Fruit fly (Drosophila melanogaster) whole organism, embryonic: ENCODE data around the gene CycC.

ENCODE experiments used
- Ada2b ChIP-seq: fragments of 200-800 bp; sonication (Bioruptor generic); IDR thresholded peaks from 2 replicates; pipeline ENCODE4 v1.3.6; 2022; ENCODE audit warnings: missing biosample characterization, missing genetic modification characterization
- BEAF-32 ChIP-seq: fragments of 200-800 bp; sonication (Bioruptor generic); optimal IDR thresholded peaks from 3 replicates; lab custom pipeline; 2017; ENCODE audit warnings: missing biosample characterization, missing genetic modification characterization, mild to moderate bottlenecking, moderate library complexity, missing genetic modification reagents
- Blimp-1 ChIP-seq: fragments of 200-800 bp; sonication (Bioruptor generic); optimal IDR thresholded peaks from 3 replicates; lab custom pipeline; 2018; ENCODE audit warnings: missing biosample characterization, missing genetic modification characterization, mild to moderate bottlenecking, moderate library complexity, missing genetic modification reagents
- CG1233 ChIP-seq: fragments of 200-800 bp; sonication (Bioruptor generic); optimal IDR thresholded peaks from 4 replicates; lab custom pipeline; 2018; ENCODE audit warnings: missing biosample characterization, mild to moderate bottlenecking, missing genetic modification characterization
- CG12659 ChIP-seq: fragments of 200-800 bp; sonication (Bioruptor generic); optimal IDR thresholded peaks from 3 replicates; lab custom pipeline; 2017; ENCODE audit warnings: mild to moderate bottlenecking, missing biosample characterization, missing genetic modification reagents, missing genetic modification characterization
- CG13123 ChIP-seq: fragments of 200-800 bp; sonication (Bioruptor generic); optimal IDR thresholded peaks from 2 replicates; lab custom pipeline; 2016; ENCODE audit warnings: missing biosample characterization, missing genetic modification characterization
- CG13296 ChIP-seq: fragments of 200-800 bp; sonication (Bioruptor generic); optimal IDR thresholded peaks from 3 replicates; lab custom pipeline; 2018; ENCODE audit warnings: missing biosample characterization, mild to moderate bottlenecking, missing genetic modification characterization
- CG13624 ChIP-seq: fragments of 200-800 bp; sonication (Bioruptor generic); optimal IDR thresholded peaks from 2 replicates; lab custom pipeline; 2016; ENCODE audit warnings: missing biosample characterization, missing genetic modification characterization
- CG1529 ChIP-seq: fragments of 200-800 bp; sonication (Bioruptor generic); optimal IDR thresholded peaks from 3 replicates; lab custom pipeline; 2018; ENCODE audit warnings: missing biosample characterization, missing genetic modification characterization
- CG16863 ChIP-seq: fragments of 200-800 bp; sonication (Bioruptor generic); optimal IDR thresholded peaks from 3 replicates; lab custom pipeline; 2016; ENCODE audit warnings: missing biosample characterization, missing genetic modification characterization
- CG17912 ChIP-seq: fragments of 200-800 bp; sonication (Bioruptor generic); optimal IDR thresholded peaks from 2 replicates; lab custom pipeline; 2018; ENCODE audit warnings: missing biosample characterization, mild to moderate bottlenecking, missing genetic modification characterization
- CG34422 ChIP-seq: fragments of 200-800 bp; sonication (Bioruptor generic); IDR thresholded peaks from 3 replicates; pipeline ENCODE4 v1.3.6; 2022; ENCODE audit warnings: missing biosample characterization, missing genetic modification characterization
- CG3995 ChIP-seq: fragments of 200-800 bp; sonication (Bioruptor generic); optimal IDR thresholded peaks from 3 replicates; lab custom pipeline; 2016; ENCODE audit warnings: missing biosample characterization, missing genetic modification characterization
- CG43689 ChIP-seq: fragments of 200-800 bp; sonication (Bioruptor generic); IDR thresholded peaks from 2 replicates; pipeline ENCODE4 v1.3.6; 2022; ENCODE audit warnings: missing biosample characterization, missing genetic modification characterization
- CG6683 ChIP-seq: fragments of 200-800 bp; sonication (Bioruptor generic); optimal IDR thresholded peaks from 2 replicates; lab custom pipeline; 2017; ENCODE audit warnings: missing biosample characterization, mild to moderate bottlenecking, missing genetic modification characterization, missing genetic modification reagents
- CG7556 ChIP-seq: fragments of 200-800 bp; sonication (Bioruptor generic); optimal IDR thresholded peaks from 2 replicates; lab custom pipeline; 2017; ENCODE audit warnings: missing biosample characterization, mild to moderate bottlenecking, missing genetic modification characterization
- CG7839 ChIP-seq: fragments of 200-800 bp; sonication (Bioruptor generic); optimal IDR thresholded peaks from 3 replicates; lab custom pipeline; 2018; ENCODE audit warnings: missing biosample characterization, mild to moderate bottlenecking, missing genetic modification characterization, moderate library complexity
- CG9727 ChIP-seq: fragments of 200-800 bp; sonication (Bioruptor generic); optimal IDR thresholded peaks from 3 replicates; lab custom pipeline; 2017; ENCODE audit warnings: missing biosample characterization, mild to moderate bottlenecking, missing genetic modification characterization
- CG9817 ChIP-seq: fragments of 200-800 bp; sonication (Bioruptor generic); optimal IDR thresholded peaks from 2 replicates; lab custom pipeline; 2018; ENCODE audit warnings: missing biosample characterization, mild to moderate bottlenecking, missing genetic modification characterization, moderate library complexity
- CG9932 ChIP-seq: fragments of 200-800 bp; sonication (Bioruptor generic); IDR thresholded peaks from 2 replicates; pipeline ENCODE4 v1.3.6; 2022; ENCODE audit warnings: missing biosample characterization, missing genetic modification characterization
- Camta ChIP-seq: fragments of 200-800 bp; sonication (Bioruptor generic); optimal IDR thresholded peaks from 2 replicates; lab custom pipeline; 2016; ENCODE audit warnings: missing biosample characterization, missing genetic modification characterization
- Chrac-16 ChIP-seq: fragments of 200-800 bp; sonication (Bioruptor generic); optimal IDR thresholded peaks from 3 replicates; lab custom pipeline; 2016; ENCODE audit warnings: missing biosample characterization, missing genetic modification characterization
- CoRest ChIP-seq: fragments of 200-800 bp; sonication (Bioruptor generic); optimal IDR thresholded peaks from 3 replicates; lab custom pipeline; 2018; ENCODE audit warnings: missing biosample characterization, mild to moderate bottlenecking, missing genetic modification characterization, moderate library complexity
- E2f2 ChIP-seq: fragments of 200-800 bp; sonication (Bioruptor generic); IDR thresholded peaks from 2 replicates; pipeline ENCODE4 v1.3.6; 2022; ENCODE audit warnings: missing biosample characterization, missing genetic modification characterization
- GATAe ChIP-seq: fragments of 200-800 bp; sonication (Bioruptor generic); conservative IDR thresholded peaks from 2 replicates; pipeline ENCODE4 v1.3.6; 2022; ENCODE audit warnings: missing biosample characterization, missing genetic modification characterization
- HmgD ChIP-seq: fragments of 200-800 bp; sonication (Bioruptor generic); optimal IDR thresholded peaks from 3 replicates; lab custom pipeline; 2016; ENCODE audit warnings: missing biosample characterization, missing genetic modification characterization
- Hmr ChIP-seq: fragments of 200-800 bp; sonication (Bioruptor generic); optimal IDR thresholded peaks from 3 replicates; lab custom pipeline; 2017; ENCODE audit warnings: mild to moderate bottlenecking, missing biosample characterization, missing genetic modification reagents, missing genetic modification characterization
- Kr ChIP-seq: fragments of 200-800 bp; sonication (Bioruptor generic); optimal IDR thresholded peaks from 2 replicates; lab custom pipeline; 2017; ENCODE audit warnings: missing biosample characterization, mild to moderate bottlenecking, missing genetic modification characterization
- Med ChIP-seq: fragments of 200-800 bp; sonication (Bioruptor generic); peaks from one replicate; lab custom pipeline; 2016; ENCODE audit warnings: missing biosample characterization, missing genetic modification characterization, mild to moderate bottlenecking, inconsistent platforms, moderate library complexity
- Pdp1 ChIP-seq, 2 experiments: fragments of 200-800 bp; sonication (Bioruptor generic); optimal IDR thresholded peaks; 3 replicates each; lab custom pipeline; 2016; ENCODE audit warnings: missing biosample characterization in 2 of 2, missing genetic modification characterization in 2 of 2, mild to moderate bottlenecking in 1 of 2, moderate library complexity in 1 of 2
- Spps ChIP-seq: fragments of 200-800 bp; sonication (Bioruptor generic); optimal IDR thresholded peaks from 2 replicates; lab custom pipeline; 2018; ENCODE audit warnings: missing biosample characterization, mild to moderate bottlenecking, missing genetic modification characterization
- Ssrp ChIP-seq: fragments of 200-800 bp; sonication (Bioruptor generic); optimal IDR thresholded peaks from 2 replicates; lab custom pipeline; 2018; ENCODE audit warnings: missing biosample characterization, mild to moderate bottlenecking, missing genetic modification characterization, moderate library complexity
- bcd ChIP-seq: fragments of 200-800 bp; sonication (Bioruptor generic); optimal IDR thresholded peaks from 2 replicates; lab custom pipeline; 2017; ENCODE audit warnings: missing biosample characterization, mild to moderate bottlenecking, missing genetic modification characterization
- btn ChIP-seq: fragments of 200-800 bp; sonication (Bioruptor generic); optimal IDR thresholded peaks from 2 replicates; lab custom pipeline; 2016; ENCODE audit warnings: missing biosample characterization, missing genetic modification characterization
- crol ChIP-seq: fragments of 200-800 bp; sonication (Bioruptor generic); IDR thresholded peaks from 2 replicates; pipeline ENCODE4 v1.3.6; 2022; ENCODE audit warnings: missing biosample characterization, missing genetic modification characterization
- dpn ChIP-seq, 2 experiments: fragments of 200-800 bp; sonication (Bioruptor generic); optimal IDR thresholded peaks; 3 replicates each; lab custom pipeline; 2016; ENCODE audit warnings: missing biosample characterization in 2 of 2, missing genetic modification characterization in 2 of 2
- gsb ChIP-seq: fragments of 200-800 bp; sonication (Bioruptor generic); IDR thresholded peaks from 2 replicates; pipeline ENCODE4 v1.3.6; 2022; ENCODE audit warnings: missing biosample characterization, missing genetic modification characterization
- gt ChIP-seq: fragments of 200-800 bp; sonication (Bioruptor generic); IDR thresholded peaks from 2 replicates; pipeline ENCODE4 v1.3.6; 2022; ENCODE audit warnings: missing biosample characterization, missing genetic modification characterization
- lbe ChIP-seq: fragments of 200-800 bp; sonication (Bioruptor generic); optimal IDR thresholded peaks from 2 replicates; lab custom pipeline; 2016; ENCODE audit warnings: missing biosample characterization, mild to moderate bottlenecking, missing genetic modification characterization
- lola ChIP-seq, 3 experiments: fragments of >200 bp in 2 of 3; fragments of 200-800 bp in 1 of 3; sonication (Bioruptor generic) in 1 of 3; optimal IDR thresholded peaks; 2 replicates each; lab custom pipeline; 2017 to 2019; ENCODE audit warnings: missing biosample characterization in 3 of 3, missing genetic modification characterization in 3 of 3, mild to moderate bottlenecking in 1 of 3, moderate library complexity in 1 of 3
- maf-S ChIP-seq: fragments of 200-800 bp; sonication (Bioruptor generic); optimal IDR thresholded peaks from 2 replicates; lab custom pipeline; 2016; ENCODE audit warnings: missing biosample characterization, missing genetic modification characterization
- nerfin-1 ChIP-seq: fragments of 200-800 bp; sonication (Bioruptor generic); optimal IDR thresholded peaks from 3 replicates; lab custom pipeline; 2019; ENCODE audit warnings: missing biosample characterization, mild to moderate bottlenecking, missing genetic modification characterization, moderate library complexity
- oc ChIP-seq: fragments of 200-800 bp; sonication (Bioruptor generic); optimal IDR thresholded peaks from 2 replicates; lab custom pipeline; 2018; ENCODE audit warnings: missing biosample characterization, mild to moderate bottlenecking, missing genetic modification characterization, moderate library complexity
- onecut ChIP-seq: fragments of 200-800 bp; sonication (Bioruptor generic); IDR thresholded peaks from 2 replicates; pipeline ENCODE4 v1.3.6; 2022; ENCODE audit warnings: missing biosample characterization, missing genetic modification characterization
- sd ChIP-seq: fragments of 200-800 bp; sonication (Bioruptor generic); optimal IDR thresholded peaks from 3 replicates; lab custom pipeline; 2018; ENCODE audit warnings: missing biosample characterization, mild to moderate bottlenecking, missing genetic modification characterization, moderate library complexity
- sens ChIP-seq: fragments of 200-800 bp; sonication (Bioruptor generic); peaks from one replicate; lab custom pipeline; 2016; ENCODE audit warnings: missing biosample characterization, missing genetic modification characterization
- stwl ChIP-seq: fragments of 200-800 bp; sonication (Bioruptor generic); optimal IDR thresholded peaks from 3 replicates; lab custom pipeline; 2018; ENCODE audit warnings: missing biosample characterization, mild to moderate bottlenecking, missing genetic modification characterization, moderate library complexity
- tgo ChIP-seq: fragments of 200-800 bp; sonication (Bioruptor generic); IDR thresholded peaks from 3 replicates; pipeline ENCODE4 v1.3.6; 2022; ENCODE audit warnings: missing biosample characterization, missing genetic modification characterization
- vfl ChIP-seq: fragments of 200-800 bp; sonication (Bioruptor generic); optimal IDR thresholded peaks from 2 replicates; lab custom pipeline; 2016; ENCODE audit warnings: missing biosample characterization, missing genetic modification characterization
- zen ChIP-seq: fragments of 200-800 bp; sonication (Bioruptor generic); optimal IDR thresholded peaks from 3 replicates; lab custom pipeline; 2018; ENCODE audit warnings: missing biosample characterization, mild to moderate bottlenecking, missing genetic modification characterization, moderate library complexity

Gene CycC

DNA sequence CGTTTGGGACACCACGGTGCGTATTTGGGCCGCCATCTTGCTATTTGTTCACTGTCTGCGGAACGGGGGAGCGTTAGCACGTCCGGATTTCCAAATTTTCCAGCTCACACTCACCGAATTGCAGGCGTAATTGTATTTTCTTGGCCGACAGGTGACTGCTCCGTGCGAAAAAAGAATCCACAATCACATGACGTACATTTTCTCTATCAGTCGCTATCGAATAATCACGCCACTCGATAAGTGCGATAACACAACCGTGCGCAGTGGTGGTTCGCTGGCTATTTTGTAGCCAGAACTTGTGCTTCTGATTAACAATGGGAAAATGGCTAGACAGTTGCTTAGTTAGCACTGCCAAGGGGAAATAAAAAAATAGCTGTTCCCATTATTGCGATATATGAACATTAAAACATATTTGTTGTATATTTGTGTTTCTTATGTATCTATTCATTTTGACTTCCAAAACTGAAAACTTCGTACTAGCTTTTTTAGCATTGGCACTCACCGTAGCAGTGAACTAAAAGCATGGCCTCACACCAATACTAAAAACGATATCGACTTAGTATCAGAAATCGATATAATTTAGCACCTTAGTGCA lies 13.9 kb upstream of the CycC start, which contains the start of gene VhaPPA1-1 (continued):
- TF ChIP-seq tgo (GFP tag; lab: Robert Waterston, UW) (no peak), Chrac-16 (GFP tag; lab: Kevin White, UChicago) (peak; percentile 1), CG9727 (GFP tag; lab: Kevin White, UChicago) (peak; percentile 32), sd (tag; lab: Kevin White, UChicago) (no peak), CG3995 (GFP tag; lab: Kevin White, UChicago) (peak; percentile 68), stwl (tag; lab: Kevin White, UChicago) (peak; percentile 80), gt (no peak), nerfin-1 (tag; lab: Kevin White, UChicago) (no peak), CG6683 (no peak), lbe (GFP tag; lab: Kevin White, UChicago) (no peak), onecut (GFP tag; lab: Robert Waterston, UW) (no peak), dpn (GFP tag; optimal IDR thresholded peaks at IDR 0.05; lab: Kevin White, UChicago) (peak in 1 of 2 experiments; percentile 30), CG7839 (tag; lab: Kevin White, UChicago) (peak; percentile 4), CoRest (peak; percentile 57), Spps (tag; lab: Kevin White, UChicago) (no peak), BEAF-32 (GFP tag; lab: Kevin White, UChicago) (peak; percentile 72), Hmr (peak; percentile 43), CG1529 (GFP tag; lab: Kevin White, UChicago) (no peak), CG13624 (peak; percentile 62), Kr (GFP tag; lab: Kevin White, UChicago) (no peak), Ada2b (GFP tag; lab: Robert Waterston, UW) (0 out of 2 replicates have a peak, but pooled peaks have one; percentile 14), CG12659 (GFP tag; lab: Kevin White, UChicago) (peak; percentile 57), CG1233 (GFP tag; lab: Kevin White, UChicago) (no peak), oc (tag; lab: Kevin White, UChicago) (no peak), CG7556 (GFP tag; lab: Kevin White, UChicago) (no peak), btn (no peak), CG13123 (GFP tag; lab: Kevin White, UChicago) (no peak), HmgD (GFP tag; lab: Kevin White, UChicago) (peak; percentile 83), CG13296 (GFP tag; lab: Kevin White, UChicago) (no peak), Camta (GFP tag; lab: Kevin White, UChicago) (no peak), lola (GFP tag; optimal IDR thresholded peaks at IDR 0.05; lab: Kevin White, UChicago) (peak in 1 of 3 experiments; percentile 42), Pdp1 (GFP tag; optimal IDR thresholded peaks at IDR 0.05; lab: Kevin White, UChicago) (peak in 1 of 2 experiments; percentile 39), CG16863 (no peak), sens (GFP tag; lab: Kevin White, UChicago) (peak; percentile 82), CG43689 (GFP tag; lab: Robert Waterston, UW) (no peak), CG17912 (no peak), zen (tag; lab: Kevin White, UChicago) (peak; percentile 52), Med (peak; percentile 77), Blimp-1 (GFP tag; lab: Kevin White, UChicago) (no peak), bcd (GFP tag; lab: Kevin White, UChicago) (peak; percentile 28), gsb (GFP tag; lab: Robert Waterston, UW) (no peak), maf-S (GFP tag; lab: Kevin White, UChicago) (peak; percentile 15), E2f2 (GFP tag; lab: Robert Waterston, UW) (peak; percentile 60; the same call in 1 of the 2 replicates), crol (no peak), Ssrp (tag; lab: Kevin White, UChicago) (peak; percentile 10), CG34422 (GFP tag; lab: Robert Waterston, UW) (peak; percentile 62; the same call in 1 of the 3 replicates), GATAe (GFP tag; lab: Robert Waterston, UW) (no peak), CG9817 (tag; lab: Kevin White, UChicago) (peak; percentile 16), CG9932 (GFP tag; lab: Robert Waterston, UW) (no peak), vfl (GFP tag; lab: Kevin White, UChicago) (no peak)
